Fruit fly (Drosophila melanogaster): Measurements from ENCODE around the gene zye.

The zye gene

dm6 chr3L:20387038-20387842 lies 26.2 kb upstream of the zye start:
- TF ChIP-seq CG33017 (tag; optimal IDR thresholded peaks at IDR 0.05) = peak; percentile 10
- TF ChIP-seq cnc (optimal IDR thresholded peaks at IDR 0.05) = no peak
- TF ChIP-seq Hr96 (GFP tag; optimal IDR thresholded peaks at IDR 0.05) = no peak
- peak; percentile 91 for TF ChIP-seq cic (GFP tag; optimal IDR thresholded peaks at IDR 0.05)
- no peak for TF ChIP-seq pad (GFP tag; optimal IDR thresholded peaks at IDR 0.05)
- TF ChIP-seq CG12768 (GFP tag; optimal IDR thresholded peaks at IDR 0.05) = no peak
- TF ChIP-seq CG14711 (tag; optimal IDR thresholded peaks at IDR 0.05) = no peak
- TF ChIP-seq CG7045 (GFP tag; optimal IDR thresholded peaks at IDR 0.05) = no peak
- TF ChIP-seq Crg-1 (GFP tag; optimal IDR thresholded peaks at IDR 0.05) = no peak
- TF ChIP-seq ovo (GFP tag; optimal IDR thresholded peaks at IDR 0.05) = no peak
- TF ChIP-seq CG1620 (GFP tag; optimal IDR thresholded peaks at IDR 0.05) = no peak
- TF ChIP-seq toe (GFP tag; optimal IDR thresholded peaks at IDR 0.05) = no peak
- no peak for TF ChIP-seq CG5204 (GFP tag; optimal IDR thresholded peaks at IDR 0.05)
- TF ChIP-seq Clk (GFP tag; optimal IDR thresholded peaks at IDR 0.05) = no peak
- peak; percentile 52 for TF ChIP-seq kay (GFP tag; ENCODE audit: borderline replicate concordance)
- TF ChIP-seq CG7101 (tag; optimal IDR thresholded peaks at IDR 0.05) = no peak
- no peak for TF ChIP-seq CG11617 (GFP tag; optimal IDR thresholded peaks at IDR 0.05)
- TF ChIP-seq Mnt (GFP tag; optimal IDR thresholded peaks at IDR 0.05) = peak; percentile 82
- no peak for TF ChIP-seq tj (GFP tag; optimal IDR thresholded peaks at IDR 0.05)
- no peak for TF ChIP-seq bab1 (GFP tag; optimal IDR thresholded peaks at IDR 0.05)

DNA sequence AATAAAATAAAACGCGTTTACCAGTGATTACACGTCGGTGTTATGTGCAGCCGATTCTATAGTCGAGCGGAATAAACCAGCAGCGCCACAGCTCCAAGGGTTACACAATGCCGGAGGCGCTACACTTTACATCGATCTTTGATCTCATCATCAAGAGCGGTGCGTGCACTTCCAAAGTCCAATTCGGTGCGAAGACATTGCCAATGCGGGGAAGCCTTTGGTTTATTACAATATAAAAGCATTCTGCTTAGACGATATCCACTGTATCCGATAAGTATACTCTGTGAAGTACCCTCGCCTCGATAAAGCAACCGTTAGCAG lies 25.6 kb upstream of the zye start:
- no peak for TF ChIP-seq CG11617 (GFP tag; optimal IDR thresholded peaks at IDR 0.05)
- peak; percentile 4 for TF ChIP-seq CG12768 (GFP tag; optimal IDR thresholded peaks at IDR 0.05)

dm6 chr3L:20388983-20389382 lies 24.4 kb upstream of the zye start:
- TF ChIP-seq CG12768 (GFP tag; optimal IDR thresholded peaks at IDR 0.05) (no peak), CG33017 (tag; optimal IDR thresholded peaks at IDR 0.05) (peak; percentile 41), toe (GFP tag; optimal IDR thresholded peaks at IDR 0.05) (no peak), kay (GFP tag; ENCODE audit: borderline replicate concordance) (peak; percentile 94), cic (GFP tag; optimal IDR thresholded peaks at IDR 0.05) (peak; percentile 89), Mnt (GFP tag; optimal IDR thresholded peaks at IDR 0.05) (peak; percentile 50), cnc (optimal IDR thresholded peaks at IDR 0.05) (no peak), CG14711 (tag; optimal IDR thresholded peaks at IDR 0.05) (peak; percentile 21), CG7101 (tag; optimal IDR thresholded peaks at IDR 0.05) (peak; percentile 41)

dm6 chr3L:20393357-20393756 lies 20.0 kb upstream of the zye start, which contains the start of gene CG33969:
TSS of gene CG33969 (minus strand) at chr3L:20393553.
- TF ChIP-seq cic (GFP tag; optimal IDR thresholded peaks at IDR 0.05) (no peak), kay (GFP tag; ENCODE audit: borderline replicate concordance) (peak; percentile 49), CG7045 (GFP tag; optimal IDR thresholded peaks at IDR 0.05) (no peak), CG11617 (GFP tag; optimal IDR thresholded peaks at IDR 0.05) (no peak), Hr96 (GFP tag; optimal IDR thresholded peaks at IDR 0.05) (no peak), bab1 (GFP tag; optimal IDR thresholded peaks at IDR 0.05) (peak; percentile 36), CG33017 (tag; optimal IDR thresholded peaks at IDR 0.05) (no peak), cnc (optimal IDR thresholded peaks at IDR 0.05) (no peak), CG7101 (tag; optimal IDR thresholded peaks at IDR 0.05) (peak; percentile 22), ovo (GFP tag; optimal IDR thresholded peaks at IDR 0.05) (no peak), Mnt (GFP tag; optimal IDR thresholded peaks at IDR 0.05) (no peak), Crg-1 (GFP tag; optimal IDR thresholded peaks at IDR 0.05) (peak; percentile 18), pad (GFP tag; optimal IDR thresholded peaks at IDR 0.05) (peak; percentile 29), CG1620 (GFP tag; optimal IDR thresholded peaks at IDR 0.05) (peak; percentile 5), tj (GFP tag; optimal IDR thresholded peaks at IDR 0.05) (peak; percentile 2), toe (GFP tag; optimal IDR thresholded peaks at IDR 0.05) (no peak), Clk (GFP tag; optimal IDR thresholded peaks at IDR 0.05) (no peak), CG14711 (tag; optimal IDR thresholded peaks at IDR 0.05) (no peak), CG12768 (GFP tag; optimal IDR thresholded peaks at IDR 0.05) (no peak), CG5204 (GFP tag; optimal IDR thresholded peaks at IDR 0.05) (no peak)

dm6 chr3L:20395257-20395909 lies 18.0 kb upstream of the zye start:
- TF ChIP-seq toe (GFP tag; optimal IDR thresholded peaks at IDR 0.05) (no peak), CG33017 (tag; optimal IDR thresholded peaks at IDR 0.05) (peak; percentile 60), bab1 (GFP tag; optimal IDR thresholded peaks at IDR 0.05) (peak; percentile 66), cic (GFP tag; optimal IDR thresholded peaks at IDR 0.05) (peak; percentile 94), CG1620 (GFP tag; optimal IDR thresholded peaks at IDR 0.05) (no peak), CG12768 (GFP tag; optimal IDR thresholded peaks at IDR 0.05) (peak; percentile 93), Mnt (GFP tag; optimal IDR thresholded peaks at IDR 0.05) (peak; percentile 72), Hr96 (GFP tag; optimal IDR thresholded peaks at IDR 0.05) (peak; percentile 18), CG11617 (GFP tag; optimal IDR thresholded peaks at IDR 0.05) (peak; percentile 55), CG7101 (tag; optimal IDR thresholded peaks at IDR 0.05) (peak; percentile 66), ovo (GFP tag; optimal IDR thresholded peaks at IDR 0.05) (no peak), pad (GFP tag; optimal IDR thresholded peaks at IDR 0.05) (peak; percentile 50), Crg-1 (GFP tag; optimal IDR thresholded peaks at IDR 0.05) (no peak), cnc (optimal IDR thresholded peaks at IDR 0.05) (peak in 1 of 2 experiments; percentile 29), CG7045 (GFP tag; optimal IDR thresholded peaks at IDR 0.05) (peak; percentile 30), CG5204 (GFP tag; optimal IDR thresholded peaks at IDR 0.05) (peak; percentile 38), Clk (GFP tag; optimal IDR thresholded peaks at IDR 0.05) (peak; percentile 46), tj (GFP tag; optimal IDR thresholded peaks at IDR 0.05) (peak; percentile 95), CG14711 (tag; optimal IDR thresholded peaks at IDR 0.05) (no peak), kay (GFP tag; ENCODE audit: borderline replicate concordance) (peak; percentile 52)

Measured in whole organism, adult.